Fruit fly (Drosophila melanogaster): Measurements from ENCODE around the gene srw.

srw gene

DNA sequence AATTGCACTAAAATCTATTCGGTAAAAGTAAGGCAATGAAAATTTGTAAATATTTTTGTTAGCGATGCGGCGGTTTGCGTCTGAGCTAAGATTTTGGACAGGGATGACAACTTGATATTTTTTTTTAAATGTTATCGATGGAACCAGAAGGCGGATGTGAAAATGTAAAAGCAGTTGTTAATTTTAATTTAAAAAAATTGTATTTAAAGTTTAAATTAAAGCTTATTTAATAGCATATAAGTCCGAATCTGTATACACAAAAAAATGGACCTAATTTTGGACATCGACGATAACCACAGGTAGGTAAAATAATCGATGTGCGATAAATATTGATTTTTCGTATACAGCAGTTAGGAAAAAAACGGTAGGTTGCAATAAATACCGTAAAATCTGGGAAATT is 20.9 kb downstream of the srw start, which contains the start of the genes CG11586 and VhaM9.7-a (continued):
- TF ChIP-seq CG11696 (GFP tag; IDR thresholded peaks at IDR 0.05) (no peak), Camta (GFP tag; optimal IDR thresholded peaks at IDR 0.05) (no peak), CG5245 (GFP tag; optimal IDR thresholded peaks at IDR 0.05) (no peak), toy (GFP tag; IDR thresholded peaks at IDR 0.05) (no peak), CG6791 (GFP tag; IDR thresholded peaks at IDR 0.05; ENCODE audit: partially characterized antibody) (no peak), HLH54F (GFP tag; optimal IDR thresholded peaks at IDR 0.05) (no peak), so (GFP tag; IDR thresholded peaks at IDR 0.05) (no peak), tio (GFP tag; optimal IDR thresholded peaks at IDR 0.05) (no peak), CrebB (tag; optimal IDR thresholded peaks at IDR 0.05) (no peak), unpg (GFP tag; optimal IDR thresholded peaks at IDR 0.05) (no peak), tx (GFP tag; optimal IDR thresholded peaks at IDR 0.05) (no peak), NfI (GFP tag; optimal IDR thresholded peaks at IDR 0.05) (no peak), wdn (GFP tag; IDR thresholded peaks at IDR 0.05) (no peak), HLH3B (GFP tag; IDR thresholded peaks at IDR 0.05) (no peak), grn (GFP tag; optimal IDR thresholded peaks at IDR 0.05) (no peak), PHDP (tag; optimal IDR thresholded peaks at IDR 0.05) (peak; percentile 15), en (GFP tag; optimal IDR thresholded peaks at IDR 0.05) (no peak), CG1602 (GFP tag; optimal IDR thresholded peaks at IDR 0.05) (no peak), klu (GFP tag; IDR thresholded peaks at IDR 0.05) (no peak), CG4328 (GFP tag; optimal IDR thresholded peaks at IDR 0.05) (no peak), CG10147 (GFP tag; optimal IDR thresholded peaks at IDR 0.05) (no peak), CG16815 (GFP tag; optimal IDR thresholded peaks at IDR 0.05) (no peak), ro (GFP tag; IDR thresholded peaks at IDR 0.05) (no peak), al (GFP tag; IDR thresholded peaks at IDR 0.05) (no peak), crol (GFP tag; IDR thresholded peaks at IDR 0.05) (no peak), Mes4 (GFP tag; optimal IDR thresholded peaks at IDR 0.05) (no peak), zf30C (GFP tag; optimal IDR thresholded peaks at IDR 0.05) (no peak), CG2875 (GFP tag; optimal IDR thresholded peaks at IDR 0.05) (no peak), CG16863 (GFP tag; optimal IDR thresholded peaks at IDR 0.05) (no peak), lbe (GFP tag; optimal IDR thresholded peaks at IDR 0.05) (peak; percentile 53), CG31224 (GFP tag; IDR thresholded peaks at IDR 0.05) (no peak), ato (GFP tag; IDR thresholded peaks at IDR 0.05; ENCODE audit: partially characterized antibody) (0 out of 2 replicates have a peak, but pooled peaks have one; percentile 6), tna (GFP tag; IDR thresholded peaks at IDR 0.05; ENCODE audit: partially characterized antibody) (peak; percentile 45; the same call in 1 of the 2 replicates), Pdp1 (GFP tag; optimal IDR thresholded peaks at IDR 0.05) (no peak), Myb (GFP tag; optimal IDR thresholded peaks at IDR 0.05) (peak; percentile 68), gt (GFP tag; IDR thresholded peaks at IDR 0.05) (no peak), dmrt11E (tag; optimal IDR thresholded peaks at IDR 0.05) (peak; percentile 8)

DNA sequence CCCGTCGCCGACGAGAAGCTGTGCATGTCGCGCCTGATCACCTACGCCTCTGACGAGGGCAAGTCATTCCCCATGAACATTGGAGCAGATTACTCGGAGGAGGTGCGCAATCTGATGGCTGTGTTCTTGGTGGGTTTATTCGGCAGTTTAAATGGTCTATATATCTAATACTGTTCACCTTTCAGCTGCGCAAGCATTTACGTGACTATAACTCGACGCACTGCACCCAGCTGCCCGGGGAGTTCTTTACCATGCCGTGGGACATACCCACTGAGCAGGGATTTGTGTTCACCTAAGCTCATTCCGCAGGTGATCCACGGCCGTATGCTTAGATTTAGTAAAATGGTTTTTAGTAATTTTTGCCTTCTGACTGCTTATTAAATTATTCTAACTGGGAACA is 22.1 kb downstream of the srw start:
- peak; percentile 50 for TF ChIP-seq Med (GFP tag)
- peak; percentile 51 for TF ChIP-seq sens (GFP tag)
- no peak for TF ChIP-seq fd3F (GFP tag; optimal IDR thresholded peaks at IDR 0.05)

DNA sequence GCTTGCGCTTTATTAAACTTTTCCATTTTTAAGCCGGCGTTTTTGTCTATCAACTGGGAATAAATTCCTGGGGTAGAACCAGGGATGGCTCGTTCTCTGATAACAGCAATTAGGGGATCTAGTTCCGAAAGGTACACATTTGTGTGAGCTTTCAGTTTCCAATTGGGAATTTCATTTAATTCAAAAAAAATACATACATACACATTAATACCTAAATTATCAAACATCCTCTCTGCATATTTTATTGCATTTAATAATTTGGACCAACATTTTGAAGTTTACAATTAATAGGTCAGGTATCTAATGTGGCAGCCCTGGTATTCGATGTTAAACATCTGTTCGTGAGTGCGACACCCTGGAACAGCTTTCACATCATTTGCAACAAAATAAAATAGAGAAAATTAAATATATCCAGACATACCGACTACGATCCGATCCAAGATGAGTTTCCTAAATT is 24.1 kb downstream of the srw start, which contains the start of the genes CG15011 and CG1309:
TSS of gene CG15011 (minus strand) at position 51 of the 457 bp plus-strand sequence.
TSS of gene CG1309 (plus strand) at position 329 of the 457 bp plus-strand sequence.
- TF ChIP-seq ato (GFP tag; IDR thresholded peaks at IDR 0.05; ENCODE audit: partially characterized antibody) (no peak), Ada2b (GFP tag; IDR thresholded peaks at IDR 0.05) (peak; percentile 76), gsb-n (tag; optimal IDR thresholded peaks at IDR 0.05) (peak; percentile 76), Bgb (GFP tag; IDR thresholded peaks at IDR 0.05; ENCODE audit: partially characterized antibody) (no peak; the same call in 1 of the 2 replicates), tll (GFP tag; optimal IDR thresholded peaks at IDR 0.05) (no peak), CkIIα-i1 (GFP tag; IDR thresholded peaks at IDR 0.05) (no peak), gro (GFP tag; optimal IDR thresholded peaks at IDR 0.05) (peak; percentile 88), stwl (tag; optimal IDR thresholded peaks at IDR 0.05) (peak; percentile 79), Nf-YC (tag; optimal IDR thresholded peaks at IDR 0.05) (peak; percentile 79), scrt (GFP tag; optimal IDR thresholded peaks at IDR 0.05) (peak; percentile 65), CG15011 (GFP tag; optimal IDR thresholded peaks at IDR 0.05) (no peak), CG9817 (tag; optimal IDR thresholded peaks at IDR 0.05) (peak; percentile 89)
